Fruit fly (Drosophila melanogaster) whole organism, adult: Measurements from ENCODE around the gene Hr4.

Source experiments
- CG11617 ChIP-seq: fragments of 200-800 bp; sonication (Bioruptor generic); optimal IDR thresholded peaks from 2 replicates; lab custom pipeline; 2017; ENCODE audit warnings: mild to moderate bottlenecking, missing biosample characterization, missing genetic modification reagents, missing genetic modification characterization
- CG12768 ChIP-seq: fragments of 200-800 bp; sonication (Bioruptor generic); optimal IDR thresholded peaks from 2 replicates; lab custom pipeline; 2017; ENCODE audit warnings: missing biosample characterization, missing genetic modification characterization, mild to moderate bottlenecking, moderate library complexity, missing genetic modification reagents
- CG1620 ChIP-seq: fragments of 200-800 bp; sonication (Bioruptor generic); optimal IDR thresholded peaks from 2 replicates; lab custom pipeline; 2016; ENCODE audit warnings: missing biosample characterization, missing genetic modification characterization
- CG7045 ChIP-seq: fragments of 200-800 bp; sonication (Bioruptor generic); optimal IDR thresholded peaks from 2 replicates; lab custom pipeline; 2017; ENCODE audit warnings: missing biosample characterization, mild to moderate bottlenecking, missing genetic modification characterization
- Clk ChIP-seq: fragments of 200-800 bp; sonication (Bioruptor generic); optimal IDR thresholded peaks from 2 replicates; lab custom pipeline; 2017; ENCODE audit warnings: missing biosample characterization, missing genetic modification characterization
- Crg-1 ChIP-seq: fragments of 200-800 bp; sonication (Bioruptor generic); optimal IDR thresholded peaks from 2 replicates; lab custom pipeline; 2016; ENCODE audit warnings: missing biosample characterization, missing genetic modification characterization
- Hr96 ChIP-seq: fragments of 200-800 bp; sonication (Bioruptor generic); optimal IDR thresholded peaks from 2 replicates; lab custom pipeline; 2016; ENCODE audit warnings: missing biosample characterization, missing genetic modification characterization
- Mnt ChIP-seq: fragments of 200-800 bp; sonication (Bioruptor generic); optimal IDR thresholded peaks from 2 replicates; lab custom pipeline; 2016; ENCODE audit warnings: missing biosample characterization, mild to moderate bottlenecking, missing genetic modification characterization
- bab1 ChIP-seq: fragments of 200-800 bp; sonication (Bioruptor generic); optimal IDR thresholded peaks from 3 replicates; lab custom pipeline; 2019; ENCODE audit warnings: missing biosample characterization, mild to moderate bottlenecking, missing genetic modification characterization, moderate library complexity
- cnc ChIP-seq, 2 experiments: fragments of >200 bp; optimal IDR thresholded peaks; 2 replicates each; lab custom pipeline; 2017
- kay ChIP-seq: fragments of 200-800 bp; sonication (Bioruptor generic); peaks from one replicate; lab custom pipeline; 2016; ENCODE audit warnings: missing biosample characterization, missing genetic modification characterization, borderline replicate concordance
- ovo ChIP-seq: fragments of 200-800 bp; sonication (Bioruptor generic); optimal IDR thresholded peaks from 2 replicates; lab custom pipeline; 2016; ENCODE audit warnings: missing biosample characterization, missing genetic modification characterization
- pad ChIP-seq: fragments of 200-800 bp; sonication (Bioruptor generic); optimal IDR thresholded peaks from 3 replicates; lab custom pipeline; 2017; ENCODE audit warnings: missing biosample characterization, missing genetic modification characterization, mild to moderate bottlenecking, moderate library complexity, missing genetic modification reagents
- tj ChIP-seq: fragments of 200-800 bp; sonication (Bioruptor generic); optimal IDR thresholded peaks from 3 replicates; lab custom pipeline; 2017; ENCODE audit warnings: missing biosample characterization, mild to moderate bottlenecking, missing genetic modification characterization, moderate library complexity

DNA sequence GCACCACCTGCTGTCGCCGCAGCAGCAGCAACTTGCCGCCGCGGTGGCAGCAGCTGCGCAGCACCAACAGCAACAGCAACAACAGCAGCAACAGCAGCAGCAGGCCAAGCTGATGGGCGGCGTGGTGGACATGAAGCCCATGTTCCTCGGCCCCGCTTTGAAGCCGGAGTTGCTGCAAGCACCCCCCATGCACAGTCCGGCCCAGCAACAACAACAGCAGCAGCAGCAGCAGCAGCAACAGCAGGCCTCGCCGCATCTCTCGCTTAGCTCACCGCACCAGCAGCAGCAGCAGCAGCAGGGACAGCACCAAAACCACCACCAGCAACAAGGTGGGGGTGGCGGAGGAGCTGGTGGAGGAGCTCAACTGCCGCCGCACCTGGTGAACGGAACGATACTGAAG lies 59.3 kb downstream of the Hr4 start:
- no peak for TF ChIP-seq Clk (GFP tag; lab: Kevin White, UChicago)
- no peak for TF ChIP-seq kay (GFP tag; lab: Kevin White, UChicago)
- TF ChIP-seq pad (GFP tag; lab: Kevin White, UChicago) = no peak
- TF ChIP-seq CG1620 (GFP tag; lab: Kevin White, UChicago) = no peak
- no peak for TF ChIP-seq CG7045 (GFP tag; lab: Kevin White, UChicago)
- TF ChIP-seq bab1 (GFP tag; lab: Kevin White, UChicago) = no peak
- no peak for TF ChIP-seq CG11617
- no peak for TF ChIP-seq CG12768 (GFP tag; lab: Kevin White, UChicago)
- no peak for TF ChIP-seq Hr96 (GFP tag; lab: Kevin White, UChicago)
- no peak for TF ChIP-seq ovo
- TF ChIP-seq tj (GFP tag; lab: Kevin White, UChicago) = no peak
- no peak for TF ChIP-seq Mnt
- TF ChIP-seq cnc (optimal IDR thresholded peaks at IDR 0.05; lab: Kevin White, UChicago) = no peak
- TF ChIP-seq Crg-1 = no peak
